ENCODE assay signal across 4 worm cellular contexts in the genomic region with DNA sequence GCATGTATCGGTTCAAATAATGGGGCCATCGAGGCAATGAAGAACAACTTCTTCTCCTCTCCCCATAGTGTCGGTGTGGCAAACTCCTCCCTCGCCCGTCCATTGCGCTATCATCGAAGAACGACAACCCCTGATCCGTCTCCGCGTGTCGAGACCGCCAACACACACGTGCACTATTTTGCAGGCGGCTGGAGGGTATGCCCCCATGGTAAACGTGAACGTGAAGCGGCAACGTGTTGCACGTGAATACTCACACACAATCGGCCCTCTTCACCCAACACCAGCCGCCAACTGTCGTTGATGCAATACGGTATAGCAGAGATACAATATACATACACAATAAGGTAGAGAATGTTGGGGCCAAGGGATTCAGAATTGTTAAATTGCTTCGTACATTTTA.
A peak's percentile ranks its signal among the peaks of the same experiment; 100 is the strongest.
TF ChIP-seq lines count a peak whose summit lies in the region.

No protein-coding gene starts in this region.

TF ChIP-seq in whole organism, L2 larva, 48 proteins besides CTCF, POLR2A, EP300 and RAD21 (continues in another document):
- TF ChIP-seq ceh-16 (tag; optimal IDR thresholded peaks at IDR 0.05; lab: Kevin White, UChicago) (no peak), fos-1 (tag; optimal IDR thresholded peaks at IDR 0.05; lab: Kevin White, UChicago) (peak; percentile 29), blmp-1 (tag; optimal IDR thresholded peaks at IDR 0.05; lab: Kevin White, UChicago; ENCODE audit: insufficient read depth) (peak; percentile 35), nhr-129 (tag; optimal IDR thresholded peaks at IDR 0.05; lab: Kevin White, UChicago) (peak; percentile 68), mdl-1 (tag; optimal IDR thresholded peaks at IDR 0.05; lab: Kevin White, UChicago) (peak; percentile 79 to 81), nhr-25 (tag; optimal IDR thresholded peaks at IDR 0.05; lab: Kevin White, UChicago) (peak; percentile 75), nhr-10 (tag; optimal IDR thresholded peaks at IDR 0.05; lab: Kevin White, UChicago) (no peak), egl-27 (tag; optimal IDR thresholded peaks at IDR 0.05; lab: Kevin White, UChicago) (peak; percentile 78), nhr-11 (tag; optimal IDR thresholded peaks at IDR 0.05; lab: Kevin White, UChicago) (no peak), unc-39 (tag; optimal IDR thresholded peaks at IDR 0.05; lab: Kevin White, UChicago) (no peak), sma-9 (GFP tag; optimal IDR thresholded peaks at IDR 0.05; lab: Kevin White, UChicago) (peak; percentile 97), sma-9 (tag; optimal IDR thresholded peaks at IDR 0.05; lab: Kevin White, UChicago) (no peak), unc-55 (GFP tag; optimal IDR thresholded peaks at IDR 0.05; lab: Kevin White, UChicago) (no peak), Y55F3AM.14 (GFP tag; optimal IDR thresholded peaks at IDR 0.05; lab: Kevin White, UChicago) (peak; percentile 67), nhr-21 (tag; optimal IDR thresholded peaks at IDR 0.05; lab: Kevin White, UChicago) (peak; percentile 87), nhr-6 (tag; optimal IDR thresholded peaks at IDR 0.05; lab: Kevin White, UChicago) (no peak), F13H6.1 (tag; optimal IDR thresholded peaks at IDR 0.05; lab: Kevin White, UChicago) (peak; percentile 84), ztf-11 (tag; optimal IDR thresholded peaks at IDR 0.05; lab: Kevin White, UChicago) (no peak), ceh-82 (tag; optimal IDR thresholded peaks at IDR 0.05; lab: Kevin White, UChicago) (no peak), lsy-2 (tag; optimal IDR thresholded peaks at IDR 0.05; lab: Kevin White, UChicago) (peak in 1 of 2 experiments; percentile 37), ztf-4 (tag; optimal IDR thresholded peaks at IDR 0.05; lab: Kevin White, UChicago) (no peak), alr-1 (tag; optimal IDR thresholded peaks at IDR 0.05; lab: Kevin White, UChicago) (no peak)

TF ChIP-seq in whole organism, L4 larva, 104 proteins besides CTCF, POLR2A, EP300 and RAD21 (continues in another document):
- TF ChIP-seq rbr-2 (tag; optimal IDR thresholded peaks at IDR 0.05; lab: Kevin White, UChicago) (peak; percentile 21), nhr-6 (tag; optimal IDR thresholded peaks at IDR 0.05; lab: Kevin White, UChicago) (no peak), mdl-1 (tag; optimal IDR thresholded peaks at IDR 0.05; lab: Kevin White, UChicago) (peak; percentile 85 to 88), lsy-2 (tag; optimal IDR thresholded peaks at IDR 0.05; lab: Kevin White, UChicago) (peak in 1 of 2 experiments; percentile 23), unc-62 (GFP tag; optimal IDR thresholded peaks at IDR 0.05 in 1 of 2; lab: Kevin White, UChicago) (peak in 1 of 2 experiments; percentile 95), unc-62 (tag; optimal IDR thresholded peaks at IDR 0.05; lab: Kevin White, UChicago) (no peak), egl-27 (tag; optimal IDR thresholded peaks at IDR 0.05; lab: Kevin White, UChicago) (no peak), set-16 (GFP tag; IDR thresholded peaks at IDR 0.05; lab: Robert Waterston, UW) (peak; percentile 43; the same call in 1 of the 2 replicates), tra-1 (GFP tag; IDR thresholded peaks at IDR 0.05; lab: Robert Waterston, UW) (peak; percentile 60; the same call in 1 of the 2 replicates), snpc-4 (tag; optimal IDR thresholded peaks at IDR 0.05; lab: Kevin White, UChicago) (no peak), ctbp-1 (GFP tag; IDR thresholded peaks at IDR 0.05; lab: Robert Waterston, UW) (0 out of 2 replicates have a peak, but pooled peaks have one; percentile 17), daf-16 (GFP tag; optimal IDR thresholded peaks at IDR 0.05; lab: Kevin White, UChicago) (peak in 1 of 2 experiments; percentile 50), daf-16 (tag; optimal IDR thresholded peaks at IDR 0.05; lab: Kevin White, UChicago) (peak; percentile 43), nhr-48 (tag; optimal IDR thresholded peaks at IDR 0.05; lab: Kevin White, UChicago) (peak; percentile 95), hlh-11 (tag; optimal IDR thresholded peaks at IDR 0.05; lab: Kevin White, UChicago) (peak; percentile 91), nhr-28 (tag; optimal IDR thresholded peaks at IDR 0.05; lab: Kevin White, UChicago) (peak; percentile 78), gei-8 (GFP tag; optimal IDR thresholded peaks at IDR 0.05; lab: Kevin White, UChicago) (peak; percentile 87), nhr-11 (tag; optimal IDR thresholded peaks at IDR 0.05; lab: Kevin White, UChicago) (peak; percentile 38), hlh-30 (tag; optimal IDR thresholded peaks at IDR 0.05; lab: Kevin White, UChicago; ENCODE audit: insufficient read depth) (peak; percentile 96), mxl-2 (GFP tag; conservative IDR thresholded peaks at IDR 0.05; lab: Robert Waterston, UW) (peak; percentile 98), spr-1 (tag; optimal IDR thresholded peaks at IDR 0.05; lab: Kevin White, UChicago) (peak; percentile 19)

TF ChIP-seq in whole organism, late embryonic, 69 proteins besides CTCF, POLR2A, EP300 and RAD21:
- peak; percentile 76 for TF ChIP-seq hlh-30 (tag; optimal IDR thresholded peaks at IDR 0.05; lab: Kevin White, UChicago; ENCODE audit: insufficient read depth)
- TF ChIP-seq dmd-4 (tag; optimal IDR thresholded peaks at IDR 0.05; lab: Kevin White, UChicago; ENCODE audit: borderline replicate concordance), result no peak
- TF ChIP-seq sdc-2 (tag; optimal IDR thresholded peaks at IDR 0.05; lab: Kevin White, UChicago), result peak; percentile 59
- peak; percentile 34 for TF ChIP-seq rnt-1 (tag; optimal IDR thresholded peaks at IDR 0.05; lab: Kevin White, UChicago)
- peak; percentile 3 for TF ChIP-seq elt-2 (tag; optimal IDR thresholded peaks at IDR 0.05; lab: Kevin White, UChicago)
- TF ChIP-seq unc-55 (GFP tag; optimal IDR thresholded peaks at IDR 0.05; lab: Kevin White, UChicago), result peak; percentile 64
- peak; percentile 0 for TF ChIP-seq ref-2 (tag; optimal IDR thresholded peaks at IDR 0.05; lab: Kevin White, UChicago)
- TF ChIP-seq nhr-232 (tag; optimal IDR thresholded peaks at IDR 0.05; lab: Kevin White, UChicago), result no peak
- TF ChIP-seq ceh-34 (tag; optimal IDR thresholded peaks at IDR 0.05; lab: Kevin White, UChicago), result no peak
- peak; percentile 25 for TF ChIP-seq pat-9 (tag; optimal IDR thresholded peaks at IDR 0.05; lab: Kevin White, UChicago)
- no peak for TF ChIP-seq ceh-22 (tag; optimal IDR thresholded peaks at IDR 0.05; lab: Kevin White, UChicago)
- TF ChIP-seq tbx-2 (tag; optimal IDR thresholded peaks at IDR 0.05; lab: Kevin White, UChicago), result peak; percentile 57
- peak; percentile 9 for TF ChIP-seq ceh-31 (tag; optimal IDR thresholded peaks at IDR 0.05; lab: Kevin White, UChicago)
- TF ChIP-seq ceh-18 (tag; optimal IDR thresholded peaks at IDR 0.05; lab: Kevin White, UChicago), result peak; percentile 52

TF ChIP-seq in whole organism, mixed stage, embryonic, 35 proteins besides CTCF, POLR2A, EP300 and RAD21:
- TF ChIP-seq sem-2 (GFP tag; optimal IDR thresholded peaks at IDR 0.05; lab: Kevin White, UChicago) (no peak), unc-120 (tag; optimal IDR thresholded peaks at IDR 0.05; lab: Kevin White, UChicago; ENCODE audit: poor library complexity, severe bottlenecking) (peak; percentile 36), lin-32 (GFP tag; optimal IDR thresholded peaks at IDR 0.05; lab: Kevin White, UChicago) (peak; percentile 29), nhr-2 (tag; optimal IDR thresholded peaks at IDR 0.05; lab: Kevin White, UChicago) (peak; percentile 67), mab-5 (tag; optimal IDR thresholded peaks at IDR 0.05; lab: Kevin White, UChicago) (no peak), hlh-1 (tag; optimal IDR thresholded peaks at IDR 0.05; lab: Kevin White, UChicago) (peak; percentile 86), blmp-1 (tag; optimal IDR thresholded peaks at IDR 0.05; lab: Kevin White, UChicago) (no peak), sptf-1 (tag; optimal IDR thresholded peaks at IDR 0.05; lab: Kevin White, UChicago) (peak; percentile 15), cnd-1 (tag; optimal IDR thresholded peaks at IDR 0.05; lab: Kevin White, UChicago) (peak; percentile 31), unc-62 (GFP tag; optimal IDR thresholded peaks at IDR 0.05; lab: Kevin White, UChicago) (peak; percentile 51), mls-2 (tag; optimal IDR thresholded peaks at IDR 0.05; lab: Kevin White, UChicago) (no peak), snpc-4 (tag; optimal IDR thresholded peaks at IDR 0.05; lab: Kevin White, UChicago) (no peak), mep-1 (tag; optimal IDR thresholded peaks at IDR 0.05; lab: Kevin White, UChicago) (no peak)
